Worm (Caenorhabditis elegans) whole organism, late embryonic: ENCODE data around the gene T19C3.7.

ENCODE experiments used
- C08G9.2 ChIP-seq: sonication (generic microtip); optimal IDR thresholded peaks from 2 replicates; lab custom pipeline; 2016; ENCODE audit warnings: mild to moderate bottlenecking, missing genetic modification characterization, moderate library complexity, missing compliant biosample characterization
- C38D4.7 ChIP-seq: fragments of 200-800 bp; sonication (Bioruptor generic); optimal IDR thresholded peaks from 2 replicates; lab custom pipeline; 2018; ENCODE audit warnings: mild to moderate bottlenecking, missing genetic modification characterization, moderate library complexity, missing compliant biosample characterization
- K09A11.1 ChIP-seq: sonication (generic microtip); optimal IDR thresholded peaks from 2 replicates; lab custom pipeline; 2017; ENCODE audit warnings: antibody characterized with exemption, mild to moderate bottlenecking, missing genetic modification characterization, missing compliant biosample characterization; ENCODE audit not compliant: insufficient read depth
- Y22D7AL.16 ChIP-seq: sonication (generic microtip); optimal IDR thresholded peaks from 2 replicates; lab custom pipeline; 2016; ENCODE audit warnings: missing genetic modification characterization, missing compliant biosample characterization
- ama-1 ChIP-seq: fragments of 150-350 bp; optimal IDR thresholded peaks from 2 replicates; lab custom pipeline; 2014
- ceh-14 ChIP-seq: sonication (generic microtip); optimal IDR thresholded peaks from 2 replicates; lab custom pipeline; 2016; ENCODE audit warnings: missing genotype, missing genetic modification characterization, missing compliant biosample characterization
- ceh-19 ChIP-seq: fragments of 200-800 bp; sonication (Bioruptor generic); optimal IDR thresholded peaks from 2 replicates; lab custom pipeline; 2018; ENCODE audit warnings: mild to moderate bottlenecking, missing genetic modification characterization, missing compliant biosample characterization
- ceh-22 ChIP-seq: sonication (generic microtip); optimal IDR thresholded peaks from 2 replicates; lab custom pipeline; 2017; ENCODE audit warnings: missing biosample characterization, missing genetic modification characterization
- ceh-24 ChIP-seq: sonication (generic microtip); optimal IDR thresholded peaks from 2 replicates; lab custom pipeline; 2016; ENCODE audit warnings: mild to moderate bottlenecking, missing genetic modification characterization, missing compliant biosample characterization
- ceh-34 ChIP-seq: sonication (generic microtip); optimal IDR thresholded peaks from 2 replicates; lab custom pipeline; 2016; ENCODE audit warnings: mild to moderate bottlenecking, missing genetic modification characterization, missing compliant biosample characterization
- ceh-9 ChIP-seq: sonication (generic microtip); optimal IDR thresholded peaks from 2 replicates; lab custom pipeline; 2016; ENCODE audit warnings: mild to moderate bottlenecking, missing genetic modification characterization, inconsistent platforms, missing compliant biosample characterization
- che-1 ChIP-seq: sonication (generic microtip); optimal IDR thresholded peaks from 2 replicates; lab custom pipeline; 2016; ENCODE audit warnings: mild to moderate bottlenecking, missing genetic modification characterization, missing compliant biosample characterization
- dve-1 ChIP-seq: sonication (generic microtip); optimal IDR thresholded peaks from 2 replicates; lab custom pipeline; 2017; ENCODE audit warnings: antibody characterized with exemption, mild to moderate bottlenecking, missing genetic modification characterization, missing compliant biosample characterization
- elt-2 ChIP-seq: sonication (generic microtip); optimal IDR thresholded peaks from 2 replicates; lab custom pipeline; 2016; ENCODE audit warnings: missing genetic modification reagents, missing genetic modification characterization, missing compliant biosample characterization
- elt-4 ChIP-seq: sonication (generic microtip); optimal IDR thresholded peaks from 2 replicates; lab custom pipeline; 2016; ENCODE audit warnings: missing genetic modification characterization, missing compliant biosample characterization
- ets-4 ChIP-seq: sonication (generic microtip); optimal IDR thresholded peaks from 2 replicates; lab custom pipeline; 2016; ENCODE audit warnings: missing genetic modification characterization, missing compliant biosample characterization
- eyg-1 ChIP-seq: sonication (generic microtip); optimal IDR thresholded peaks from 2 replicates; lab custom pipeline; 2016; ENCODE audit warnings: missing genotype, missing genetic modification characterization, missing compliant biosample characterization
- fax-1 ChIP-seq: sonication (generic microtip); optimal IDR thresholded peaks from 2 replicates; lab custom pipeline; 2016; ENCODE audit warnings: missing genotype, missing genetic modification characterization, missing compliant biosample characterization
- fkh-6 ChIP-seq: sonication (generic microtip); optimal IDR thresholded peaks from 2 replicates; lab custom pipeline; 2016; ENCODE audit warnings: missing genetic modification characterization, missing compliant biosample characterization
- hlh-13 ChIP-seq: fragments of 200-800 bp; sonication (Bioruptor generic); optimal IDR thresholded peaks from 2 replicates; lab custom pipeline; 2018; ENCODE audit warnings: mild to moderate bottlenecking, missing genetic modification characterization, missing compliant biosample characterization
- hlh-30 ChIP-seq: sonication (generic microtip); optimal IDR thresholded peaks from 2 replicates; lab custom pipeline; 2017; ENCODE audit warnings: antibody characterized with exemption, missing genetic modification characterization, missing compliant biosample characterization; ENCODE audit not compliant: insufficient read depth
- hlh-6 ChIP-seq: sonication (generic microtip); optimal IDR thresholded peaks from 2 replicates; lab custom pipeline; 2016; ENCODE audit warnings: missing genotype, missing genetic modification characterization, missing compliant biosample characterization
- lim-6 ChIP-seq: sonication (generic microtip); optimal IDR thresholded peaks from 2 replicates; lab custom pipeline; 2016; ENCODE audit warnings: missing genetic modification characterization, missing compliant biosample characterization
- madf-2 ChIP-seq: sonication (generic microtip); optimal IDR thresholded peaks from 2 replicates; lab custom pipeline; 2017; ENCODE audit warnings: missing genetic modification characterization, missing compliant biosample characterization
- mec-3 ChIP-seq: sonication (generic microtip); optimal IDR thresholded peaks from 2 replicates; lab custom pipeline; 2016; ENCODE audit warnings: borderline replicate concordance, missing genetic modification characterization, missing compliant biosample characterization
- nfya-1 ChIP-seq: sonication (generic microtip); optimal IDR thresholded peaks from 2 replicates; lab custom pipeline; 2017; ENCODE audit warnings: missing genetic modification characterization, mild to moderate bottlenecking, missing compliant biosample characterization, antibody characterized with exemption, moderate library complexity
- nhr-11 ChIP-seq: fragments of 150-350 bp; optimal IDR thresholded peaks from 2 replicates; lab custom pipeline; 2014; ENCODE audit warnings: missing biosample characterization, missing genetic modification characterization
- odd-2 ChIP-seq: sonication (generic microtip); optimal IDR thresholded peaks from 2 replicates; lab custom pipeline; 2017; ENCODE audit warnings: antibody characterized with exemption, mild to moderate bottlenecking, missing genetic modification characterization, missing compliant biosample characterization
- pat-9 ChIP-seq: fragments of 200-800 bp; sonication (Bioruptor generic); optimal IDR thresholded peaks from 2 replicates; lab custom pipeline; 2018; ENCODE audit warnings: mild to moderate bottlenecking, missing genetic modification characterization, moderate library complexity, missing compliant biosample characterization
- pha-4 ChIP-seq: fragments of 150-350 bp; optimal IDR thresholded peaks from 2 replicates; lab custom pipeline; 2018; ENCODE audit warnings: missing biosample characterization, missing genetic modification reagents, missing genetic modification characterization
- pqm-1 ChIP-seq: sonication (generic microtip); optimal IDR thresholded peaks from 2 replicates; lab custom pipeline; 2016; ENCODE audit warnings: missing genetic modification characterization, missing compliant biosample characterization
- pros-1 ChIP-seq: fragments of 150-350 bp; optimal IDR thresholded peaks from 2 replicates; lab custom pipeline; 2014; ENCODE audit warnings: missing biosample characterization, missing genetic modification reagents, missing genetic modification characterization
- ref-2 ChIP-seq: sonication (generic microtip); optimal IDR thresholded peaks from 2 replicates; lab custom pipeline; 2016; ENCODE audit warnings: missing genetic modification characterization, missing compliant biosample characterization
- sox-4 ChIP-seq: sonication (generic microtip); optimal IDR thresholded peaks from 2 replicates; lab custom pipeline; 2017; ENCODE audit warnings: mild to moderate bottlenecking, missing genetic modification characterization, inconsistent platforms, missing compliant biosample characterization
- tbx-2 ChIP-seq: sonication (generic microtip); optimal IDR thresholded peaks from 2 replicates; lab custom pipeline; 2016; ENCODE audit warnings: missing genetic modification characterization, missing compliant biosample characterization
- tbx-7 ChIP-seq: sonication (generic microtip); optimal IDR thresholded peaks from 2 replicates; lab custom pipeline; 2016; ENCODE audit warnings: missing genotype, missing genetic modification characterization, missing compliant biosample characterization
- unc-3 ChIP-seq, 2 experiments: fragments of 200-800 bp in 1 of 2; sonication (Bioruptor generic) in 1 of 2; sonication (generic microtip) in 1 of 2; conservative IDR thresholded peaks in 1 of 2; optimal IDR thresholded peaks in 1 of 2; 2 replicates each; pipeline versions ENCODE4 v1.3.6 to Lab custom; 2016 to 2022; ENCODE audit warnings: missing compliant biosample characterization in 2 of 2, missing genetic modification characterization in 2 of 2, missing genetic modification reagents in 1 of 2
- unc-42 ChIP-seq: sonication (generic microtip); optimal IDR thresholded peaks from 2 replicates; lab custom pipeline; 2016; ENCODE audit warnings: missing genotype, missing genetic modification characterization, missing compliant biosample characterization
- unc-55 ChIP-seq: sonication (generic microtip); optimal IDR thresholded peaks from 2 replicates; lab custom pipeline; 2017; ENCODE audit warnings: missing biosample characterization, missing genetic modification reagents, missing genetic modification characterization
- unc-86 ChIP-seq: sonication (generic microtip); optimal IDR thresholded peaks from 2 replicates; lab custom pipeline; 2016; ENCODE audit warnings: missing genetic modification characterization, missing compliant biosample characterization
- ztf-16 ChIP-seq: sonication (generic microtip); optimal IDR thresholded peaks from 2 replicates; lab custom pipeline; 2017; ENCODE audit warnings: missing genetic modification characterization, missing compliant biosample characterization

Gene T19C3.7

DNA sequence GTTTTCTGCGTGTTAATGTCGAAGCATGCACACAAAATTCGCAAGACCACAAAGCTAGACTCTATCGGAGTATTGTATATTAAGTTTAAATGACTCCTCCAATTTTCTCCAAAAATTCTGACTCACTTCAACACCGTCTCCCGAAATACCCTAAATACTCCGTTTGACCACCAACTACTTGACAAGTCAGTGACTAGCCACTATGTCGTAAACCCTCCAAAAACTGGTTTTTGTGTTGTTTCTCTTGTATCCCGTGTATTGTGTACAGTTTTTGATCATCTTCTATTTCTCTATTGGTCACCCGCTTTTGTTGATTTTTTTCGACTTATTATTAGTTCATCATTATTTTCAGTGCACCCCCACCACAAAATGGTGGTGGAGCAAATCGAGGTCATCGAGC lies 22.4 kb upstream of the T19C3.7 start, which contains the start of gene C09F5.1:
TSS of gene C09F5.1 (plus strand) at position 353 of the 400 bp plus-strand sequence.
- peak; percentile 6 for TF ChIP-seq nfya-1 (tag; lab: Kevin White, UChicago)
- no peak for TF ChIP-seq C38D4.7 (GFP tag; lab: Kevin White, UChicago)

- TF ChIP-seq sox-4 (tag; lab: Kevin White, UChicago): no peak
- peak; percentile 6 for TF ChIP-seq unc-42 (tag; lab: Kevin White, UChicago)
Observed at ce11 chrIII:657241-657640, 21.3 kb upstream of the T19C3.7 start.

- no peak for TF ChIP-seq hlh-13 (GFP tag; lab: Kevin White, UChicago)
- TF ChIP-seq unc-42 (tag; lab: Kevin White, UChicago): no peak
- TF ChIP-seq odd-2 (tag; lab: Kevin White, UChicago): no peak
- no peak for TF ChIP-seq elt-2
- no peak for TF ChIP-seq pha-4
- no peak for TF ChIP-seq ref-2
- TF ChIP-seq fax-1 (tag; lab: Kevin White, UChicago): no peak
- TF ChIP-seq hlh-30: no peak
- TF ChIP-seq ceh-14: no peak
Observed at ce11 chrIII:656660-657059, 20.7 kb upstream of the T19C3.7 start.

DNA sequence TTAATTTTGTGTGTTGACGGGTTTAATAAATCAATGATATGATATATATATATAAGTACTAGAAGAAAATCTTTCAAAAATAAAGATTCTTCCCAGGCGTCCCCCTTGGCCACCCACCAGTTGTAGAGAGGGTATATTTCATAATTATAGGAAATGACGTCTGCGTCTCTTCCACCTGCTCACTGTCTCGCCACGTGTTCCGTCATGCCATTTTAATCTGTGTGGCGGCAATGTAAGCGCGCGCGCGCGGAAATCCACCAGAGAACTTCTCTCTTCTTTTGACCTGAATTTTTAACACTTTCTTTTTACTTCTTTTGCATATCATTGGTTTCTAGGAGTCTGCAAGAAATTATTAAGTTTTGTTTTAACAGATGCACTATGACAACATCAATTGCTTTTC lies 18.4 kb upstream of the T19C3.7 start:
- TF ChIP-seq hlh-30 (peak; percentile 4), ceh-24 (tag; lab: Kevin White, UChicago) (no peak), ama-1 (lab: Kevin White, UChicago) (no peak), ets-4 (no peak), madf-2 (tag; lab: Kevin White, UChicago) (no peak), ref-2 (peak; percentile 22)

- TF ChIP-seq elt-2 (peak; percentile 16), unc-3 (GFP tag; conservative IDR thresholded peaks at IDR 0.05; lab: Robert Waterston, UW) (no peak), unc-3 (tag; optimal IDR thresholded peaks at IDR 0.05; lab: Kevin White, UChicago) (no peak)
- TF ChIP-seq, all 69 proteins: peak for 1
Observed at ce11 chrIII:651587-651986, 15.6 kb upstream of the T19C3.7 start.

DNA sequence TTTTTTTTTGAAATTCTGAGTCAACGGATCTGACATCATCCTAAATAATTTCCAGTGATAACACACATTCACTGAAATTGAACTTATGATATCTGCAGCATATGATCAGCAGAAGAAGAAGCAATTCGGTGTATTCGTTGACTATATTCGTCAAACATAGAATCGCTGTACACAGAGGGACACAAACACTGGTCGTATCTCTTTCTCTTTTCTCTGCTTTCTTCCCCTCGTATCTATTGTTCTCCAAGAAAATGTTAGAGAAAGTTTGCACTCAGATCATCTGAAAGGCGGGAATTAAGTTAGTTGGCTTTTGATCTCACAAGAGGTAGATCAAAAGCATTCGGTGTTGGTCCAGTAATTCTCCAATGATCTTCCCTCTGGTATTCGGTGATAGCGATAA lies 14.6 kb upstream of the T19C3.7 start:
- TF ChIP-seq hlh-6 (tag; lab: Kevin White, UChicago) (no peak), ceh-22 (tag; lab: Kevin White, UChicago) (no peak), ceh-19 (GFP tag; lab: Kevin White, UChicago) (no peak), fkh-6 (no peak), mec-3 (tag; lab: Kevin White, UChicago) (no peak), ceh-14 (no peak), K09A11.1 (tag; lab: Kevin White, UChicago) (no peak), unc-42 (tag; lab: Kevin White, UChicago) (no peak), pat-9 (tag; lab: Kevin White, UChicago) (no peak), unc-55 (no peak), nhr-11 (no peak), pros-1 (tag; lab: Kevin White, UChicago) (no peak)

DNA sequence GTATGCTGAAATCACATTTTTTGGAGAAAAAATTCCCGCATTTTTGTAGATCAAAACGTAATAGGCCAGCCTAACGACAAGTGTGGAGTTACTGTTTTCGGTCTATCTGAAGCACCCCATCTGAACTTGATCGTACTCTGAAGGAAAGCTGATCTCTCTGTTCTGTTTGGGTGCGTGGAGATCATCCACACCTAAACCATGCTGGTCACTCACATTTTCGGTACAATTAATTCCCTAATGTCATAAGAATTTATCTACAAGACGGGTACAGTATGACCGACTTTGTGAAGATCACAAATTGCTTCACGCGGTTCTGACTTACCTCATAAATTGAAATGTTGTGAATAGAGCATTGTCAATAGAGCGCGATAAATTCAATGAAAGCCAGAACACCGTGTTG lies 14.0 kb upstream of the T19C3.7 start:
- TF ChIP-seq lim-6 (tag; lab: Kevin White, UChicago): no peak
- TF ChIP-seq C08G9.2 (tag; lab: Kevin White, UChicago): no peak
- no peak for TF ChIP-seq mec-3 (tag; lab: Kevin White, UChicago)
- no peak for TF ChIP-seq ceh-34
- TF ChIP-seq ceh-22 (tag; lab: Kevin White, UChicago): no peak
- no peak for TF ChIP-seq pat-9 (tag; lab: Kevin White, UChicago)
- no peak for TF ChIP-seq tbx-2
- no peak for TF ChIP-seq eyg-1 (tag; lab: Kevin White, UChicago)
- TF ChIP-seq unc-86: no peak
- no peak for TF ChIP-seq dve-1 (tag; lab: Kevin White, UChicago)
- TF ChIP-seq elt-4: no peak
- no peak for TF ChIP-seq ztf-16 (tag; lab: Kevin White, UChicago)
- TF ChIP-seq nfya-1 (tag; lab: Kevin White, UChicago): no peak
- no peak for TF ChIP-seq pqm-1
- TF ChIP-seq Y22D7AL.16: no peak
- TF ChIP-seq che-1 (tag; lab: Kevin White, UChicago): no peak
- no peak for TF ChIP-seq tbx-7 (tag; lab: Kevin White, UChicago)
- no peak for TF ChIP-seq ceh-9 (tag; lab: Kevin White, UChicago)
- TF ChIP-seq, all 69 proteins: peak for 0
